Worm (Caenorhabditis elegans) whole organism, L3 larva: ENCODE measurements around the gene E02H9.6.
A peak's percentile ranks its signal among the peaks of the same experiment; 100 is the strongest.

Experiments used
- R02D3.7 ChIP-seq: fragments of 150-350 bp; optimal IDR thresholded peaks from 2 replicates; lab custom pipeline; 2014; ENCODE audit warnings: missing biosample characterization, missing genetic modification characterization
- ZK546.5 ChIP-seq: sonication (generic microtip); optimal IDR thresholded peaks from 2 replicates; lab custom pipeline; 2017; ENCODE audit warnings: missing biosample characterization, missing genetic modification characterization
- ama-1 ChIP-seq: fragments of 150-350 bp; optimal IDR thresholded peaks from 2 replicates; lab custom pipeline; 2018
- jun-1 ChIP-seq: fragments of 150-350 bp; optimal IDR thresholded peaks from 2 replicates; lab custom pipeline; 2014; ENCODE audit warnings: missing biosample characterization, missing genetic modification reagents, missing genetic modification characterization
- mdl-1 ChIP-seq: fragments of 150-350 bp; optimal IDR thresholded peaks from 2 replicates; lab custom pipeline; 2014; ENCODE audit warnings: missing biosample characterization, missing genetic modification characterization
- nfya-1 ChIP-seq: sonication (generic microtip); optimal IDR thresholded peaks from 2 replicates; lab custom pipeline; 2017; ENCODE audit warnings: missing genetic modification characterization, mild to moderate bottlenecking, missing compliant biosample characterization, antibody characterized with exemption, moderate library complexity; ENCODE audit not compliant: insufficient read depth
- nhr-12 ChIP-seq: fragments of 150-350 bp; optimal IDR thresholded peaks from 2 replicates; lab custom pipeline; 2014; ENCODE audit warnings: missing biosample characterization, missing genetic modification characterization
- nhr-25 ChIP-seq: sonication (generic microtip); optimal IDR thresholded peaks from 2 replicates; lab custom pipeline; 2017; ENCODE audit warnings: missing biosample characterization, missing genetic modification characterization
- nhr-28 ChIP-seq: fragments of 150-350 bp; optimal IDR thresholded peaks from 2 replicates; lab custom pipeline; 2014; ENCODE audit warnings: missing biosample characterization, missing genetic modification characterization
- sea-2 ChIP-seq: fragments of 150-350 bp; sonication (generic microtip); optimal IDR thresholded peaks from 4 replicates; lab custom pipeline; 2014; ENCODE audit warnings: missing biosample characterization, missing genetic modification reagents, missing genetic modification characterization
- skn-1 ChIP-seq: fragments of 150-350 bp; optimal IDR thresholded peaks from 2 replicates; lab custom pipeline; 2014; ENCODE audit warnings: missing biosample characterization, missing genetic modification characterization
- snpc-4 ChIP-seq: fragments of 150-350 bp; optimal IDR thresholded peaks from 2 replicates; lab custom pipeline; 2014; ENCODE audit warnings: missing biosample characterization, missing genetic modification characterization
- tbx-2 ChIP-seq: sonication (generic microtip); optimal IDR thresholded peaks from 2 replicates; lab custom pipeline; 2016; ENCODE audit warnings: mild to moderate bottlenecking, missing genetic modification characterization, missing compliant biosample characterization
- unc-39 ChIP-seq: sonication (generic microtip); optimal IDR thresholded peaks from 4 replicates; lab custom pipeline; 2017; ENCODE audit warnings: missing biosample characterization, missing genetic modification characterization

DNA sequence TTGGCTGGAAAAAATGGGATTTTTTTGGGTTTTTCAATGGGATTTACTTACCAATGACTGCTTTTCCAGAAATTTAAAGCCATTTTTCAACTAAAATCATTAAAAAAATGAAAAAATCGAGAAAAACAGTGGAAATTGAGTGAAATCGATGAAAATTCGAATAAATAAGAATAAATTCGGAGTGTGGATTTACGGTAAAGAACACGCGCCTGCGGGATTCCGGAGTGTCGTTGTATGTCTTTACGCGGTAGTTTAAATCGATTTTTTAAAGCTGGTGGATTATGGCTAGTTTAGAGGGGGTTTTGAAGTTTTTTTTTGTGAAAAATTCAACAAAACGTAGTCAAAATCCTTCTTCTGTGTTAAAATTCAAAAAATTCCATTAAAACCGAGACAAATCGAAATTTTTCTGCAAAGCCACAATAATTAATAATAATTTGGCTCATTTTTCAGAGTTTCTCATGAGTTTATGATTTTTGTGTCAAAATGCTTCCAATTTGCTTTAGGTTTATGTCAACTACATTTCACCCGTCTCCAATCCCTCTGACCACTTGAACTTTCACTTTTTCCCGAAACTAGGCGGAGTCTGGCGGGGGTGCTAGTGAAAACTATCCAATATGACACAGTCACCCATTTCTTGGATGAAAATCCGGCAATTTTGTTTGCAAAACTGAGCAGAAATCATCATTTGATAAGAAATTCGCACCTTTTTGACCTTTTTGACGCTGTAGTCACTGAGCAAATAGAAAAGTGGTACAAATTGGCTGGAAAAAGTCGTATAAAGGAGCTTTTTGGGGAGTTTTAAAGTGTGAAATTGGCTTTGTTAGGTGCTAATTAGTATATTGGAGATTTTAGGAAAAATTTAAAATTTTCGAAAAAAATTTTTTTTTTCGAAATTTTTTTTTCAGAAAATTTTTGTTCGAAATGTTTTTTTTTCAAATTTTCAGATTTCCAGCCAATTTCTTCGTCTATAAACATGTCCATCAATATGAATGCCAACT is 34.5 kb upstream of the E02H9.6 start, which contains the start of the genes cic-1 and strm-1:
- TF ChIP-seq skn-1 (tag; lab: Kevin White, UChicago) (no peak), nfya-1 (peak; percentile 50), R02D3.7 (tag; lab: Kevin White, UChicago) (peak; percentile 98), nhr-12 (tag; lab: Kevin White, UChicago) (no peak), nhr-28 (tag; lab: Kevin White, UChicago) (no peak), ama-1 (lab: Kevin White, UChicago) (no peak), unc-39 (tag; lab: Kevin White, UChicago) (no peak), nhr-25 (tag; lab: Kevin White, UChicago) (no peak), ZK546.5 (tag; lab: Kevin White, UChicago) (no peak), snpc-4 (tag; lab: Kevin White, UChicago) (no peak), jun-1 (tag; lab: Kevin White, UChicago) (no peak), mdl-1 (tag; lab: Kevin White, UChicago) (no peak), sea-2 (no peak), tbx-2 (no peak)
